In the genomic region with DNA sequence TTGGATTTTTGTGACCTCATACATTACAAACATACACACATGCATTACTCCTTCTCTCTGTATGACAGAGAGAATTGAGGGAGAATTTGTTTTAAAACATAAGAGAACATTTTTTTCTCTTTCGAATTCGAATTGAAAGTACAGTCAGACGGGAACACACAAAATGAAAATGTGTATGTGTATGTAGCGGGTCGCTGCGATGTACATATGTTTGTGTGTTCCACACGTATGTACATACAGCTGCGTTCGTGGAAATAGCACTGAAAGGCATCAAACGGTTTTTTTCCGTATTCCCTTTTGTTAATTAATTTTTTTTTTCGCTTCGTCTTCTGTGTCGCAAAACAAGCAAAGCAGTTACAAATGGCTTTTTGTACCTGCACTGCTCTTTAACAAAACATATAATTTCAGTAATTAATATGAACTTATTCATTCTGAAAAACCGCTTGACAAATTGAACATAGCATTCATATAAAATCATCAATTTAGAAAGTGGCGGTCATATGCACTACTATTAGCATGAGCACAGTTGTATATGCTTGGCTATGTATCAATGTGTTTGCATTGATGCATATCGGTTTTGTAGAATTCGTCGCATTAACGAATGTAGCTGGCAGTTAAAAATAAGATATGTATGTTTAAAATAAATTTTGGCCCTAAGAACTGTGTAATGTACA, we compare ENCODE assay signal across 5 fruit fly cellular contexts.
TF ChIP-seq lines count a peak whose summit lies in the region.

No protein-coding gene starts in this region.

TF ChIP-seq in whole organism, adult, 20 proteins besides CTCF, POLR2A, EP300 and RAD21 (continued from another document):
- TF ChIP-seq Hr96 (GFP tag; optimal IDR thresholded peaks at IDR 0.05; lab: Kevin White, UChicago) (no peak), Crg-1 (GFP tag; optimal IDR thresholded peaks at IDR 0.05; lab: Kevin White, UChicago) (peak; percentile 92), cnc (optimal IDR thresholded peaks at IDR 0.05; lab: Kevin White, UChicago) (no peak), CG1620 (GFP tag; optimal IDR thresholded peaks at IDR 0.05; lab: Kevin White, UChicago) (peak; percentile 82)

TF ChIP-seq in whole organism, embryonic, 481 proteins besides CTCF, POLR2A, EP300 and RAD21 (continued from another document and continues in another):
- 0 out of 2 replicates have a peak, but pooled peaks have one; percentile 6 for TF ChIP-seq Dref (GFP tag; IDR thresholded peaks at IDR 0.05; lab: Robert Waterston, UW)
- TF ChIP-seq Myb (GFP tag; optimal IDR thresholded peaks at IDR 0.05; lab: Kevin White, UChicago) = peak; percentile 85
- TF ChIP-seq ato (GFP tag; IDR thresholded peaks at IDR 0.05; lab: Robert Waterston, UW; ENCODE audit: partially characterized antibody) = no peak
- TF ChIP-seq bbx (GFP tag; IDR thresholded peaks at IDR 0.05; lab: Robert Waterston, UW; ENCODE audit: partially characterized antibody) = no peak
- peak; percentile 90 for TF ChIP-seq sd (tag; optimal IDR thresholded peaks at IDR 0.05; lab: Kevin White, UChicago)
- peak; percentile 96 for TF ChIP-seq dmrt11E (tag; optimal IDR thresholded peaks at IDR 0.05; lab: Kevin White, UChicago)
- peak; percentile 94 for TF ChIP-seq pho (GFP tag; optimal IDR thresholded peaks at IDR 0.05; lab: Kevin White, UChicago)
- peak; percentile 84 for TF ChIP-seq CG11247 (GFP tag; IDR thresholded peaks at IDR 0.05; lab: Robert Waterston, UW)
- peak; percentile 93 for TF ChIP-seq CG16815 (GFP tag; optimal IDR thresholded peaks at IDR 0.05; lab: Kevin White, UChicago)
- peak; percentile 95 for TF ChIP-seq mam (GFP tag; optimal IDR thresholded peaks at IDR 0.05; lab: Kevin White, UChicago)
- TF ChIP-seq salm (tag; optimal IDR thresholded peaks at IDR 0.05; lab: Kevin White, UChicago) = peak; percentile 94
- peak; percentile 90 for TF ChIP-seq schlank (tag; optimal IDR thresholded peaks at IDR 0.05; lab: Kevin White, UChicago)
- peak; percentile 89 for TF ChIP-seq trem (tag; optimal IDR thresholded peaks at IDR 0.05; lab: Kevin White, UChicago)
- peak; percentile 93 for TF ChIP-seq CG12236 (GFP tag; optimal IDR thresholded peaks at IDR 0.05; lab: Kevin White, UChicago)
- TF ChIP-seq gsb-n (tag; optimal IDR thresholded peaks at IDR 0.05; lab: Kevin White, UChicago) = peak; percentile 94
- peak; percentile 90 for TF ChIP-seq slbo (GFP tag; IDR thresholded peaks at IDR 0.05; lab: Robert Waterston, UW)
- peak; percentile 96 for TF ChIP-seq CG16863 (GFP tag; optimal IDR thresholded peaks at IDR 0.05; lab: Kevin White, UChicago)
- TF ChIP-seq CG1603 (tag; optimal IDR thresholded peaks at IDR 0.05; lab: Kevin White, UChicago) = peak; percentile 89
- no peak for TF ChIP-seq pita (GFP tag; optimal IDR thresholded peaks at IDR 0.05; lab: Kevin White, UChicago)
- TF ChIP-seq cg (GFP tag; optimal IDR thresholded peaks at IDR 0.05; lab: Kevin White, UChicago) = peak; percentile 87
- peak; percentile 92 for TF ChIP-seq pb (GFP tag; optimal IDR thresholded peaks at IDR 0.05; lab: Kevin White, UChicago)
- peak; percentile 91 for TF ChIP-seq CG17912 (GFP tag; optimal IDR thresholded peaks at IDR 0.05; lab: Kevin White, UChicago)
- TF ChIP-seq CG4328 (GFP tag; optimal IDR thresholded peaks at IDR 0.05; lab: Kevin White, UChicago) = peak; percentile 96
- peak; percentile 97 for TF ChIP-seq CG3281 (GFP tag; optimal IDR thresholded peaks at IDR 0.05; lab: Kevin White, UChicago)
- TF ChIP-seq Eip74EF (GFP tag; optimal IDR thresholded peaks at IDR 0.05; lab: Kevin White, UChicago) = peak in 1 of 2 experiments; percentile 98
- TF ChIP-seq H15 (GFP tag; IDR thresholded peaks at IDR 0.05; lab: Robert Waterston, UW) = peak; percentile 86
- peak; percentile 96 for TF ChIP-seq CG33557 (GFP tag; optimal IDR thresholded peaks at IDR 0.05; lab: Kevin White, UChicago)
- TF ChIP-seq klu (GFP tag; IDR thresholded peaks at IDR 0.05; lab: Robert Waterston, UW) = peak; percentile 84
- peak; percentile 76 for TF ChIP-seq psq (GFP tag; optimal IDR thresholded peaks at IDR 0.05; lab: Kevin White, UChicago)

TF ChIP-seq in whole organism, prepupa, 60 proteins besides CTCF, POLR2A, EP300 and RAD21 (continued from another document and continues in another):
- TF ChIP-seq Blimp-1 (GFP tag; optimal IDR thresholded peaks at IDR 0.05; lab: Kevin White, UChicago) (peak; percentile 91), topi (GFP tag; optimal IDR thresholded peaks at IDR 0.05; lab: Kevin White, UChicago) (peak; percentile 98), CG6808 (GFP tag; optimal IDR thresholded peaks at IDR 0.05; lab: Kevin White, UChicago) (peak; percentile 97), CG7368 (GFP tag; optimal IDR thresholded peaks at IDR 0.05; lab: Kevin White, UChicago) (peak; percentile 93), CG3919 (GFP tag; optimal IDR thresholded peaks at IDR 0.05; lab: Kevin White, UChicago) (peak; percentile 93), Hr39 (GFP tag; optimal IDR thresholded peaks at IDR 0.05; lab: Kevin White, UChicago) (peak; percentile 96), lz (GFP tag; optimal IDR thresholded peaks at IDR 0.05; lab: Kevin White, UChicago) (peak; percentile 97), spab (GFP tag; optimal IDR thresholded peaks at IDR 0.05; lab: Kevin White, UChicago) (peak; percentile 96), CG6276 (GFP tag; optimal IDR thresholded peaks at IDR 0.05; lab: Kevin White, UChicago) (peak; percentile 98), CG31627 (GFP tag; optimal IDR thresholded peaks at IDR 0.05; lab: Kevin White, UChicago) (peak; percentile 96), Eip93F (GFP tag; optimal IDR thresholded peaks at IDR 0.05; lab: Kevin White, UChicago) (peak; percentile 88), achi (GFP tag; optimal IDR thresholded peaks at IDR 0.05; lab: Kevin White, UChicago) (peak; percentile 94), Gug (GFP tag; IDR thresholded peaks at IDR 0.05; lab: Robert Waterston, UW) (peak; percentile 92), CG11762 (GFP tag; optimal IDR thresholded peaks at IDR 0.05; lab: Kevin White, UChicago; ENCODE audit: insufficient read depth) (peak; percentile 90), CG4318 (GFP tag; optimal IDR thresholded peaks at IDR 0.05; lab: Kevin White, UChicago) (peak; percentile 95), fd85E (GFP tag; optimal IDR thresholded peaks at IDR 0.05; lab: Kevin White, UChicago) (peak; percentile 81), CG9139 (GFP tag; optimal IDR thresholded peaks at IDR 0.05; lab: Kevin White, UChicago) (peak; percentile 95), Hr38 (GFP tag; optimal IDR thresholded peaks at IDR 0.05; lab: Kevin White, UChicago) (no peak), pdm3 (GFP tag; optimal IDR thresholded peaks at IDR 0.05; lab: Kevin White, UChicago) (peak; percentile 97), CG6163 (GFP tag; IDR thresholded peaks at IDR 0.05; lab: Robert Waterston, UW) (peak; percentile 91), net (GFP tag; optimal IDR thresholded peaks at IDR 0.05; lab: Kevin White, UChicago) (peak; percentile 95), CG11902 (GFP tag; optimal IDR thresholded peaks at IDR 0.05; lab: Kevin White, UChicago) (peak; percentile 87), Sox15 (GFP tag; optimal IDR thresholded peaks at IDR 0.05; lab: Kevin White, UChicago) (peak; percentile 92), salr (GFP tag; optimal IDR thresholded peaks at IDR 0.05; lab: Kevin White, UChicago) (peak; percentile 91 to 94), vri (GFP tag; optimal IDR thresholded peaks at IDR 0.05; lab: Kevin White, UChicago) (peak; percentile 91), esn (GFP tag; optimal IDR thresholded peaks at IDR 0.05; lab: Kevin White, UChicago) (peak; percentile 98), Sox102F (GFP tag; optimal IDR thresholded peaks at IDR 0.05; lab: Kevin White, UChicago) (peak; percentile 97), Sox14 (GFP tag; optimal IDR thresholded peaks at IDR 0.05; lab: Kevin White, UChicago) (peak; percentile 98), CG11294 (GFP tag; IDR thresholded peaks at IDR 0.05; lab: Robert Waterston, UW) (peak; percentile 92), dsx (GFP tag; optimal IDR thresholded peaks at IDR 0.05; lab: Kevin White, UChicago; ENCODE audit: poor library complexity, severe bottlenecking) (peak; percentile 93)

TF ChIP-seq in whole organism, pupa, 21 proteins besides CTCF, POLR2A, EP300 and RAD21 (continued from another document):
- TF ChIP-seq CG14655 (GFP tag; optimal IDR thresholded peaks at IDR 0.05; lab: Kevin White, UChicago) (peak; percentile 99), rn (GFP tag; IDR thresholded peaks at IDR 0.05; lab: Robert Waterston, UW) (peak; percentile 86)
TF ChIP-seq in whole organism, pupa: peak in this region for 21.

TF ChIP-seq in whole organism, wandering third instar larva, 38 proteins besides CTCF, POLR2A, EP300 and RAD21 (continued from another document):
- TF ChIP-seq N (GFP tag; optimal IDR thresholded peaks at IDR 0.05; lab: Kevin White, UChicago) = no peak
- peak; percentile 84 for TF ChIP-seq Jra (GFP tag; optimal IDR thresholded peaks at IDR 0.05; lab: Kevin White, UChicago)
- TF ChIP-seq lola (GFP tag; optimal IDR thresholded peaks at IDR 0.05; lab: Kevin White, UChicago) = no peak
- peak; percentile 96 for TF ChIP-seq CG9705 (GFP tag; optimal IDR thresholded peaks at IDR 0.05; lab: Kevin White, UChicago)
- TF ChIP-seq Vsx2 (GFP tag; optimal IDR thresholded peaks at IDR 0.05; lab: Kevin White, UChicago; ENCODE audit: partially characterized antibody) = no peak
- TF ChIP-seq sv (GFP tag; optimal IDR thresholded peaks at IDR 0.05; lab: Kevin White, UChicago) = peak; percentile 92
- TF ChIP-seq Hr78 (GFP tag; optimal IDR thresholded peaks at IDR 0.05; lab: Kevin White, UChicago) = no peak
- TF ChIP-seq Rel (GFP tag; optimal IDR thresholded peaks at IDR 0.05; lab: Kevin White, UChicago) = peak; percentile 75
- TF ChIP-seq Rel (tag; optimal IDR thresholded peaks at IDR 0.05; lab: Kevin White, UChicago) = peak; percentile 79
- no peak for TF ChIP-seq Dfd (GFP tag; optimal IDR thresholded peaks at IDR 0.05; lab: Kevin White, UChicago)
- peak; percentile 87 for TF ChIP-seq CG32264 (GFP tag; optimal IDR thresholded peaks at IDR 0.05; lab: Kevin White, UChicago)
- TF ChIP-seq Dif (GFP tag; optimal IDR thresholded peaks at IDR 0.05; lab: Kevin White, UChicago; ENCODE audit: partially characterized antibody) = peak; percentile 81
- no peak for TF ChIP-seq jim (GFP tag; optimal IDR thresholded peaks at IDR 0.05; lab: Kevin White, UChicago)
- peak; percentile 49 to 95 for TF ChIP-seq foxo (GFP tag; optimal IDR thresholded peaks at IDR 0.05; lab: Kevin White, UChicago)
- TF ChIP-seq usp (GFP tag; optimal IDR thresholded peaks at IDR 0.05; lab: Kevin White, UChicago) = no peak
- TF ChIP-seq HLH106 (tag; optimal IDR thresholded peaks at IDR 0.05; lab: Kevin White, UChicago) = peak; percentile 97
- peak; percentile 97 for TF ChIP-seq fru (GFP tag; optimal IDR thresholded peaks at IDR 0.05; lab: Kevin White, UChicago)
- peak; percentile 95 for TF ChIP-seq br (GFP tag; optimal IDR thresholded peaks at IDR 0.05; lab: Kevin White, UChicago)
- peak; percentile 77 for TF ChIP-seq Hnf4 (GFP tag; optimal IDR thresholded peaks at IDR 0.05; lab: Kevin White, UChicago)
